Worm (Caenorhabditis elegans): ENCODE data around the gene Y48A6C.4.

DNA sequence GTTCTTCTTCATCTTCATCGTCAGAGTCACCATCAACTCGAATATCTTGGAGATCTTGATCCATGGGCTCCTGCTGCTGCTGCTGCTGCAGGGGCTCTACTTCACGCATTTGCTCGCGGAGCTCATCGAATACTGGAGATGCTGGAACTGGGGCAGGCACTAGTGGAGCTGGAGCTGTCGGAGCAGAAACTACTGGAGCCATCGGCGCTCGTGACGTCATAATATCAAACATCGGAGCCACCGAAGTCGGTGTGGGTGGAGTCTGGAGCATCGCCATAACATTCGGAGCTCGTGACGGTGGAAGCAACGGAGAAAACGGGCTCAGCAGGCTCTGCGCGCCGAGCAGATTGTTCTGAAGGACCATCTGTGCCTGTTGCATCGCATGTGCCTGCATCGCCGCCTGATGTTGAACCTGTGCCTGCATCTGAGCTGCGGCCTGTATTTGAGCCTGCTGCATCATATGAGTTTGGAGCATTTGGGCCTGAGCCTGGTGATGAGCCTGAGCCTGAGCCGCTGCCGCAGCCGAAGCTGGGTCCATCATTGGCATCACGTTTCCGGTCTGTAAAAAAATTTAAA is 56.1 kb downstream of the Y48A6C.4 start:
- no peak for TF ChIP-seq ama-1 (optimal IDR thresholded peaks at IDR 0.05)
- no peak for TF ChIP-seq tbx-11 (GFP tag; IDR thresholded peaks at IDR 0.05)
- TF ChIP-seq ets-7 (tag; optimal IDR thresholded peaks at IDR 0.05): no peak
- no peak for TF ChIP-seq flt-1 (GFP tag; IDR thresholded peaks at IDR 0.05)
- TF ChIP-seq hnd-1 (tag; optimal IDR thresholded peaks at IDR 0.05): no peak
- no peak for TF ChIP-seq ceh-36 (tag; optimal IDR thresholded peaks at IDR 0.05)
- no peak for TF ChIP-seq F13C5.2 (tag; optimal IDR thresholded peaks at IDR 0.05)

All from whole organism, early embryonic.